Fruit fly (Drosophila melanogaster): ENCODE data around the gene Ilp6.
A peak's percentile ranks its signal among the peaks of the same experiment; 100 is the strongest.

DNA sequence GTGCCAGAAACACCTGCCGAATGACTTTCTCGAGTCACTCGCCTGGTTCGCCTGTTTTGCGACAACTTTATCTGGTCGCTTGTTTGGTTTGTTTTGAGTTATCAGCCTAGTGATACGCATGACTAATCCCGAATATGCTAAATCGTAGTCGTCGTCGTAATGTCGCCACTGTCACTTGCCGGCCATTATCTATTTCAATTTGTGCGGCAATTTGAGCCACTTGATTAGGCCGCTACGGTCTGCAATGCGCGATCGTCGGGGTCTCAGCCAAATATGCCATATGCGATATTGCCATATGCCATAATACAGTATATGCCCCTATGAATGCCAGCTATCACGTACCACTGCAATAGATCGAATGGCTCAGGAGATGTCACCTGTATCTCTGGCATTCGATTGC, 18.4 kb upstream of the Ilp6 start:
- no peak for TF ChIP-seq Crg-1 (GFP tag; optimal IDR thresholded peaks at IDR 0.05)
- no peak for TF ChIP-seq bab1 (GFP tag; optimal IDR thresholded peaks at IDR 0.05)
- no peak for TF ChIP-seq toe (GFP tag; optimal IDR thresholded peaks at IDR 0.05)
- TF ChIP-seq kay (GFP tag; ENCODE audit: borderline replicate concordance) = peak; percentile 39
- TF ChIP-seq Clk (GFP tag; optimal IDR thresholded peaks at IDR 0.05) = no peak
- no peak for TF ChIP-seq CG14711 (tag; optimal IDR thresholded peaks at IDR 0.05)
- TF ChIP-seq ovo (GFP tag; optimal IDR thresholded peaks at IDR 0.05) = no peak
- TF ChIP-seq pad (GFP tag; optimal IDR thresholded peaks at IDR 0.05) = no peak
- no peak for TF ChIP-seq Hr96 (GFP tag; optimal IDR thresholded peaks at IDR 0.05)
- no peak for TF ChIP-seq CG11617 (GFP tag; optimal IDR thresholded peaks at IDR 0.05)
